Worm (Caenorhabditis elegans) whole organism, late embryonic: ENCODE results near the gene cyp-35B1.

Experiments
- ama-1 ChIP-seq: fragments of 150-350 bp; optimal IDR thresholded peaks from 2 replicates; lab custom pipeline; 2014
- ceh-2 ChIP-seq: sonication (generic microtip); optimal IDR thresholded peaks from 2 replicates; lab custom pipeline; 2016; ENCODE audit warnings: missing genotype, missing genetic modification characterization, missing compliant biosample characterization
- pha-4 ChIP-seq: fragments of 150-350 bp; optimal IDR thresholded peaks from 2 replicates; lab custom pipeline; 2018; ENCODE audit warnings: missing biosample characterization, missing genetic modification reagents, missing genetic modification characterization
- rnt-1 ChIP-seq: sonication (generic microtip); optimal IDR thresholded peaks from 2 replicates; lab custom pipeline; 2016; ENCODE audit warnings: missing genetic modification characterization, missing compliant biosample characterization

DNA sequence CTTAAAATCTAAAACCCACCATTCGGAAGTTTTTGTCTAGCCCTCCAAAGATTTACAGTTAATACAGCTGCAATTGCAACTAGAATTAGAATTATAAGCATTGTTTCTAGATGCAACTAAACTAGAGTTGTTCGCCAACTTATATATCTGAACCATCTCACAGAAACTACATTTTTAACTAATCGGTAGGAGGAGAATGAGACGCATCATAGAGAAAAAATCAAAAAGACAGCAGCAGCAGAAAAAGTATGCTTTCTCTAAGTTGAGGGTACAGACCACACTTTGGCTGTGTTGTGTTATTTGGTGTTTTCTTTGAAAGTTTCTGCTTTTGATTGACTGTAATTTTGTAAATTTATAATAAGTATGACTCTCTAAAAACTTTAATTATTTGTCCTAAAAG, 24.9 kb downstream of the cyp-35B1 start, which contains the start of gene cyp-34A7:
- TF ChIP-seq ceh-2 (tag; lab: Kevin White, UChicago) (no peak), ama-1 (lab: Kevin White, UChicago) (no peak), pha-4 (tag; lab: Kevin White, UChicago) (no peak), rnt-1 (no peak)
